Fruit fly (Drosophila melanogaster) whole organism, embryonic: ENCODE data around the gene Alms1a.

Experiments
- BtbVII ChIP-seq: fragments of 200-800 bp; sonication (Bioruptor generic); optimal IDR thresholded peaks from 3 replicates; lab custom pipeline; 2017; ENCODE audit warnings: missing biosample characterization, mild to moderate bottlenecking, missing genetic modification characterization
- CG10274 ChIP-seq: fragments of 200-800 bp; sonication (Bioruptor generic); optimal IDR thresholded peaks from 3 replicates; lab custom pipeline; 2017; ENCODE audit warnings: missing biosample characterization, mild to moderate bottlenecking, missing genetic modification characterization
- CG11247 ChIP-seq: fragments of 200-800 bp; sonication (Bioruptor generic); IDR thresholded peaks from 2 replicates; pipeline ENCODE4 v1.3.6; 2022; ENCODE audit warnings: missing biosample characterization, missing genetic modification characterization
- CG11456 ChIP-seq: fragments of 200-800 bp; sonication (Bioruptor generic); IDR thresholded peaks from 3 replicates; pipeline ENCODE4 v1.3.6; 2022; ENCODE audit warnings: missing biosample characterization, missing genetic modification characterization
- CG12155 ChIP-seq: fragments of 200-800 bp; sonication (Bioruptor generic); optimal IDR thresholded peaks from 3 replicates; lab custom pipeline; 2016; ENCODE audit warnings: missing biosample characterization, missing genetic modification characterization
- CG1233 ChIP-seq: fragments of 200-800 bp; sonication (Bioruptor generic); optimal IDR thresholded peaks from 4 replicates; lab custom pipeline; 2018; ENCODE audit warnings: missing biosample characterization, mild to moderate bottlenecking, missing genetic modification characterization
- CG12769 ChIP-seq: fragments of 200-800 bp; sonication (Bioruptor generic); optimal IDR thresholded peaks from 2 replicates; lab custom pipeline; 2019; ENCODE audit warnings: missing biosample characterization, mild to moderate bottlenecking, missing genetic modification characterization, moderate library complexity
- CG14667 ChIP-seq: fragments of 200-800 bp; sonication (Bioruptor generic); IDR thresholded peaks from 2 replicates; pipeline ENCODE4 v1.3.6; 2022; ENCODE audit warnings: missing biosample characterization, missing genetic modification characterization
- CG16813 ChIP-seq: fragments of 200-800 bp; sonication (Bioruptor generic); IDR thresholded peaks from 3 replicates; pipeline ENCODE4 v1.3.6; 2022; ENCODE audit warnings: missing biosample characterization, missing genetic modification characterization; ENCODE audit not compliant: partially characterized antibody
- CG18599 ChIP-seq: fragments of 200-800 bp; sonication (Bioruptor generic); optimal IDR thresholded peaks from 3 replicates; lab custom pipeline; 2017; ENCODE audit warnings: missing biosample characterization, missing genetic modification characterization, mild to moderate bottlenecking, moderate library complexity, missing genetic modification reagents
- CG32772 ChIP-seq: fragments of 200-800 bp; sonication (Bioruptor generic); IDR thresholded peaks from 2 replicates; pipeline ENCODE4 v1.3.6; 2022; ENCODE audit warnings: missing biosample characterization, missing genetic modification characterization
- CG3995 ChIP-seq: fragments of 200-800 bp; sonication (Bioruptor generic); optimal IDR thresholded peaks from 3 replicates; lab custom pipeline; 2016; ENCODE audit warnings: missing biosample characterization, missing genetic modification characterization
- CG4424 ChIP-seq: fragments of 200-800 bp; sonication (Bioruptor generic); optimal IDR thresholded peaks from 3 replicates; lab custom pipeline; 2016; ENCODE audit warnings: missing biosample characterization, missing genetic modification characterization
- CG4854 ChIP-seq: fragments of 200-800 bp; sonication (Bioruptor generic); optimal IDR thresholded peaks from 2 replicates; lab custom pipeline; 2016; ENCODE audit warnings: missing biosample characterization, missing genetic modification characterization, inconsistent platforms
- CG6683 ChIP-seq: fragments of 200-800 bp; sonication (Bioruptor generic); optimal IDR thresholded peaks from 2 replicates; lab custom pipeline; 2017; ENCODE audit warnings: missing biosample characterization, mild to moderate bottlenecking, missing genetic modification characterization, missing genetic modification reagents
- CG7839 ChIP-seq: fragments of 200-800 bp; sonication (Bioruptor generic); optimal IDR thresholded peaks from 3 replicates; lab custom pipeline; 2018; ENCODE audit warnings: missing biosample characterization, mild to moderate bottlenecking, missing genetic modification characterization, moderate library complexity
- CG8281 ChIP-seq: fragments of 200-800 bp; sonication (Bioruptor generic); optimal IDR thresholded peaks from 2 replicates; lab custom pipeline; 2018; ENCODE audit warnings: missing biosample characterization, mild to moderate bottlenecking, missing genetic modification characterization, moderate library complexity
- CG9727 ChIP-seq: fragments of 200-800 bp; sonication (Bioruptor generic); optimal IDR thresholded peaks from 3 replicates; lab custom pipeline; 2017; ENCODE audit warnings: missing biosample characterization, mild to moderate bottlenecking, missing genetic modification characterization
- Dad ChIP-seq: fragments of 200-800 bp; sonication (Bioruptor generic); optimal IDR thresholded peaks from 3 replicates; lab custom pipeline; 2016; ENCODE audit warnings: missing biosample characterization, missing genetic modification characterization
- Dek ChIP-seq: fragments of 200-800 bp; sonication (Bioruptor generic); optimal IDR thresholded peaks from 3 replicates; lab custom pipeline; 2019; ENCODE audit warnings: missing biosample characterization, mild to moderate bottlenecking, missing genetic modification characterization, moderate library complexity
- Drgx ChIP-seq: fragments of 200-800 bp; sonication (Bioruptor generic); IDR thresholded peaks from 2 replicates; pipeline ENCODE4 v1.3.6; 2022; ENCODE audit warnings: missing biosample characterization, missing genetic modification characterization
- E2f1 ChIP-seq: fragments of 200-800 bp; sonication (Bioruptor generic); IDR thresholded peaks from 2 replicates; pipeline ENCODE4 v1.3.6; 2022; ENCODE audit warnings: missing biosample characterization, missing genetic modification characterization
- E2f2 ChIP-seq: fragments of 200-800 bp; sonication (Bioruptor generic); IDR thresholded peaks from 2 replicates; pipeline ENCODE4 v1.3.6; 2022; ENCODE audit warnings: missing biosample characterization, missing genetic modification characterization
- HmgZ ChIP-seq: fragments of 200-800 bp; sonication (Bioruptor generic); optimal IDR thresholded peaks from 2 replicates; lab custom pipeline; 2018; ENCODE audit warnings: missing biosample characterization, mild to moderate bottlenecking, missing genetic modification characterization
- Hsf ChIP-seq: fragments of 200-800 bp; sonication (Bioruptor generic); optimal IDR thresholded peaks from 3 replicates; lab custom pipeline; 2016; ENCODE audit warnings: missing biosample characterization, missing genetic modification characterization
- Jarid2 ChIP-seq: fragments of 200-800 bp; sonication (Bioruptor generic); optimal IDR thresholded peaks from 3 replicates; lab custom pipeline; 2017; ENCODE audit warnings: mild to moderate bottlenecking, missing biosample characterization, missing genetic modification reagents, missing genetic modification characterization
- Lim3 ChIP-seq: fragments of 200-800 bp; sonication (Bioruptor generic); IDR thresholded peaks from 2 replicates; pipeline ENCODE4 v1.3.6; 2022; ENCODE audit warnings: missing biosample characterization, missing genetic modification characterization
- MTF-1 ChIP-seq: fragments of 200-800 bp; sonication (Bioruptor generic); optimal IDR thresholded peaks from 2 replicates; lab custom pipeline; 2018; ENCODE audit warnings: missing biosample characterization, mild to moderate bottlenecking, missing genetic modification characterization, borderline replicate concordance
- Sry-δ ChIP-seq: fragments of 200-800 bp; sonication (Bioruptor generic); optimal IDR thresholded peaks from 2 replicates; lab custom pipeline; 2016; ENCODE audit warnings: missing biosample characterization, missing genetic modification characterization
- Stat92E ChIP-seq, 3 experiments: fragments of >200 bp in 2 of 3; fragments of 200-800 bp in 1 of 3; sonication (Bioruptor generic) in 1 of 3; optimal IDR thresholded peaks; 2 replicates each; lab custom pipeline; 2017 to 2019; ENCODE audit warnings: missing biosample characterization in 3 of 3, missing genetic modification characterization in 3 of 3, mild to moderate bottlenecking in 1 of 3, moderate library complexity in 1 of 3
- cg ChIP-seq: fragments of 200-800 bp; sonication (Bioruptor generic); optimal IDR thresholded peaks from 3 replicates; lab custom pipeline; 2019; ENCODE audit warnings: missing biosample characterization, mild to moderate bottlenecking, missing genetic modification characterization, moderate library complexity
- chif ChIP-seq, 2 experiments: fragments of 200-800 bp; sonication (Bioruptor generic); optimal IDR thresholded peaks; 3 replicates each; lab custom pipeline; 2016; ENCODE audit warnings: missing biosample characterization in 2 of 2, missing genetic modification characterization in 2 of 2
- cwo ChIP-seq: fragments of 200-800 bp; sonication (Bioruptor generic); optimal IDR thresholded peaks from 3 replicates; lab custom pipeline; 2017; ENCODE audit warnings: missing biosample characterization, missing genetic modification characterization, mild to moderate bottlenecking, moderate library complexity, missing genetic modification reagents
- danr ChIP-seq: fragments of 200-800 bp; sonication (Bioruptor generic); IDR thresholded peaks from 2 replicates; pipeline ENCODE4 v1.3.6; 2022; ENCODE audit warnings: missing biosample characterization, missing genetic modification characterization
- dysf ChIP-seq: fragments of 200-800 bp; sonication (Bioruptor generic); IDR thresholded peaks from 3 replicates; pipeline ENCODE4 v1.3.6; 2022; ENCODE audit warnings: missing biosample characterization, missing genetic modification characterization
- en ChIP-seq: fragments of 200-800 bp; sonication (Bioruptor generic); optimal IDR thresholded peaks from 2 replicates; lab custom pipeline; 2016; ENCODE audit warnings: missing biosample characterization, missing genetic modification characterization
- gcm ChIP-seq: fragments of 200-800 bp; sonication (Bioruptor generic); optimal IDR thresholded peaks from 2 replicates; lab custom pipeline; 2019; ENCODE audit warnings: missing biosample characterization, mild to moderate bottlenecking, missing genetic modification characterization, moderate library complexity
- grn ChIP-seq: fragments of 200-800 bp; sonication (Bioruptor generic); optimal IDR thresholded peaks from 3 replicates; lab custom pipeline; 2017; ENCODE audit warnings: missing biosample characterization, missing genetic modification characterization
- hb ChIP-seq: fragments of 200-800 bp; sonication (Bioruptor generic); IDR thresholded peaks from 3 replicates; pipeline ENCODE4 v1.3.6; 2022; ENCODE audit warnings: missing biosample characterization, missing genetic modification characterization; ENCODE audit not compliant: partially characterized antibody
- ind ChIP-seq: fragments of 200-800 bp; sonication (Bioruptor generic); optimal IDR thresholded peaks from 3 replicates; lab custom pipeline; 2016; ENCODE audit warnings: missing biosample characterization, missing genetic modification characterization
- nerfin-1 ChIP-seq: fragments of 200-800 bp; sonication (Bioruptor generic); optimal IDR thresholded peaks from 3 replicates; lab custom pipeline; 2019; ENCODE audit warnings: missing biosample characterization, mild to moderate bottlenecking, missing genetic modification characterization, moderate library complexity
- p53 ChIP-seq: fragments of 200-800 bp; sonication (Bioruptor generic); optimal IDR thresholded peaks from 2 replicates; lab custom pipeline; 2016; ENCODE audit warnings: missing biosample characterization, missing genetic modification characterization
- repo ChIP-seq: fragments of 200-800 bp; sonication (Bioruptor generic); optimal IDR thresholded peaks from 2 replicates; lab custom pipeline; 2016; ENCODE audit warnings: missing biosample characterization, missing genetic modification characterization
- row ChIP-seq: fragments of 200-800 bp; sonication (Bioruptor generic); IDR thresholded peaks from 3 replicates; pipeline ENCODE4 v1.3.6; 2022; ENCODE audit warnings: missing biosample characterization, missing genetic modification characterization
- sima ChIP-seq: fragments of 200-800 bp; sonication (Bioruptor generic); optimal IDR thresholded peaks from 2 replicates; lab custom pipeline; 2016; ENCODE audit warnings: missing biosample characterization, missing genetic modification characterization
- ssp ChIP-seq: fragments of 200-800 bp; sonication (Bioruptor generic); IDR thresholded peaks from 2 replicates; pipeline ENCODE4 v1.3.6; 2022; ENCODE audit warnings: missing biosample characterization, missing genetic modification characterization
- sug ChIP-seq: fragments of 200-800 bp; optimal IDR thresholded peaks from 2 replicates; lab custom pipeline; 2019; ENCODE audit warnings: missing biosample characterization, mild to moderate bottlenecking, missing genetic modification characterization, moderate library complexity
- tap ChIP-seq: fragments of 200-800 bp; optimal IDR thresholded peaks from 3 replicates; lab custom pipeline; 2019; ENCODE audit warnings: missing biosample characterization, mild to moderate bottlenecking, missing genetic modification characterization, moderate library complexity
- twi ChIP-seq: fragments of 200-800 bp; optimal IDR thresholded peaks from 2 replicates; lab custom pipeline; 2019; ENCODE audit warnings: missing biosample characterization, mild to moderate bottlenecking, missing genetic modification characterization, moderate library complexity

The Alms1a gene

dm6 chrX:4616865-4617669 is 18.7 kb downstream of the Alms1a start, which contains the start of gene peb (continued):
- TF ChIP-seq hb (GFP tag; lab: Robert Waterston, UW) (no peak), CG12769 (tag; lab: Kevin White, UChicago) (no peak), row (GFP tag; lab: Robert Waterston, UW) (peak; percentile 71), ind (GFP tag; lab: Kevin White, UChicago) (peak; percentile 16), CG8281 (tag; lab: Kevin White, UChicago) (no peak), CG18599 (GFP tag; lab: Kevin White, UChicago) (peak; percentile 7), sug (tag; lab: Kevin White, UChicago) (no peak), chif (GFP tag; optimal IDR thresholded peaks at IDR 0.05; lab: Kevin White, UChicago) (peak in 1 of 2 experiments; percentile 77), Dad (GFP tag; lab: Kevin White, UChicago) (peak; percentile 21), CG11456 (GFP tag; lab: Robert Waterston, UW) (no peak), p53 (no peak), nerfin-1 (tag; lab: Kevin White, UChicago) (peak; percentile 13), CG9727 (GFP tag; lab: Kevin White, UChicago) (peak; percentile 79), CG7839 (peak; percentile 68), en (GFP tag; lab: Kevin White, UChicago) (peak; percentile 31), grn (GFP tag; lab: Kevin White, UChicago) (no peak), BtbVII (GFP tag; lab: Kevin White, UChicago) (no peak), ssp (GFP tag; lab: Robert Waterston, UW) (peak; percentile 44), Hsf (peak; percentile 51), CG14667 (no peak), Drgx (no peak), cwo (GFP tag; lab: Kevin White, UChicago) (no peak), CG1233 (GFP tag; lab: Kevin White, UChicago) (peak; percentile 10), CG16813 (no peak), MTF-1 (no peak), Lim3 (no peak), twi (tag; lab: Kevin White, UChicago) (peak; percentile 50), CG4854 (GFP tag; lab: Kevin White, UChicago) (no peak), CG4424 (GFP tag; lab: Kevin White, UChicago) (peak; percentile 67), Jarid2 (GFP tag; lab: Kevin White, UChicago) (peak; percentile 94), CG11247 (GFP tag; lab: Robert Waterston, UW) (no peak), Stat92E (GFP tag; optimal IDR thresholded peaks at IDR 0.05; lab: Kevin White, UChicago) (peak in 1 of 3 experiments; percentile 41), E2f2 (GFP tag; lab: Robert Waterston, UW) (no peak), cg (GFP tag; lab: Kevin White, UChicago) (peak; percentile 78), CG12155 (GFP tag; lab: Kevin White, UChicago) (peak; percentile 14), HmgZ (tag; lab: Kevin White, UChicago) (no peak), Sry-δ (GFP tag; lab: Kevin White, UChicago) (peak; percentile 9), tap (tag; lab: Kevin White, UChicago) (no peak), CG10274 (GFP tag; lab: Kevin White, UChicago) (no peak), CG6683 (GFP tag; lab: Kevin White, UChicago) (no peak), danr (GFP tag; lab: Robert Waterston, UW) (0 out of 2 replicates have a peak, but pooled peaks have one; percentile 13), CG32772 (GFP tag; lab: Robert Waterston, UW) (no peak), dysf (GFP tag; lab: Robert Waterston, UW) (peak; percentile 41; the same call in 2 of the 3 replicates), E2f1 (GFP tag; lab: Robert Waterston, UW) (peak; percentile 34; the same call in 1 of the 2 replicates), gcm (GFP tag; lab: Kevin White, UChicago) (no peak), Dek (tag; lab: Kevin White, UChicago) (no peak), CG3995 (no peak), repo (GFP tag; lab: Kevin White, UChicago) (no peak), sima (no peak)
